Fruit fly (Drosophila melanogaster) whole organism, embryonic: ENCODE data around the gene Arp3.

Experiments
- Ada2b ChIP-seq: fragments of 200-800 bp; sonication (Bioruptor generic); IDR thresholded peaks from 2 replicates; pipeline ENCODE4 v1.3.6; 2022; ENCODE audit warnings: missing biosample characterization, missing genetic modification characterization
- Antp ChIP-seq: fragments of 200-800 bp; sonication (Bioruptor generic); optimal IDR thresholded peaks from 3 replicates; lab custom pipeline; 2016; ENCODE audit warnings: missing biosample characterization, missing genetic modification characterization
- Atf-2 ChIP-seq: fragments of 200-800 bp; sonication (Bioruptor generic); optimal IDR thresholded peaks from 2 replicates; lab custom pipeline; 2016; ENCODE audit warnings: missing biosample characterization, missing genetic modification characterization
- Atf6 ChIP-seq: fragments of 200-800 bp; sonication (Bioruptor generic); IDR thresholded peaks from 2 replicates; pipeline ENCODE4 v1.3.6; 2022; ENCODE audit warnings: missing biosample characterization, missing genetic modification characterization
- Awh ChIP-seq: fragments of 200-800 bp; sonication (Bioruptor generic); IDR thresholded peaks from 2 replicates; pipeline ENCODE4, ENCODE4 v1.3.6; 2022; ENCODE audit warnings: missing biosample characterization, missing genetic modification characterization
- CG1024 ChIP-seq: fragments of 200-800 bp; sonication (Bioruptor generic); IDR thresholded peaks from 2 replicates; pipeline ENCODE4 v1.3.6; 2022; ENCODE audit warnings: missing biosample characterization, missing genetic modification characterization
- CG10654 ChIP-seq: fragments of 200-800 bp; sonication (Bioruptor generic); optimal IDR thresholded peaks from 2 replicates; lab custom pipeline; 2016; ENCODE audit warnings: missing biosample characterization, missing genetic modification characterization
- CG12299 ChIP-seq: fragments of 200-800 bp; sonication (Bioruptor generic); optimal IDR thresholded peaks from 2 replicates; lab custom pipeline; 2018; ENCODE audit warnings: missing biosample characterization, mild to moderate bottlenecking, missing genetic modification characterization
- CG12744 ChIP-seq: fragments of 200-800 bp; sonication (Bioruptor generic); optimal IDR thresholded peaks from 2 replicates; lab custom pipeline; 2016; ENCODE audit warnings: missing biosample characterization, missing genetic modification characterization
- CG12769 ChIP-seq: fragments of 200-800 bp; sonication (Bioruptor generic); optimal IDR thresholded peaks from 2 replicates; lab custom pipeline; 2019; ENCODE audit warnings: missing biosample characterization, mild to moderate bottlenecking, missing genetic modification characterization, moderate library complexity
- CG13894 ChIP-seq: fragments of 200-800 bp; sonication (Bioruptor generic); optimal IDR thresholded peaks from 3 replicates; lab custom pipeline; 2018; ENCODE audit warnings: missing biosample characterization, mild to moderate bottlenecking, missing genetic modification characterization, moderate library complexity
- CG15073 ChIP-seq: fragments of 200-800 bp; sonication (Bioruptor generic); optimal IDR thresholded peaks from 2 replicates; lab custom pipeline; 2016; ENCODE audit warnings: missing biosample characterization, missing genetic modification characterization
- CG1529 ChIP-seq: fragments of 200-800 bp; sonication (Bioruptor generic); optimal IDR thresholded peaks from 3 replicates; lab custom pipeline; 2018; ENCODE audit warnings: missing biosample characterization, missing genetic modification characterization
- CG17186 ChIP-seq: fragments of 200-800 bp; sonication (Bioruptor generic); optimal IDR thresholded peaks from 3 replicates; lab custom pipeline; 2017; ENCODE audit warnings: missing biosample characterization, missing genetic modification reagents, missing genetic modification characterization
- CG17568 ChIP-seq: fragments of 200-800 bp; sonication (Bioruptor generic); optimal IDR thresholded peaks from 2 replicates; lab custom pipeline; 2018; ENCODE audit warnings: missing biosample characterization, mild to moderate bottlenecking, missing genetic modification characterization, moderate library complexity
- CG18011 ChIP-seq: fragments of 200-800 bp; sonication (Bioruptor generic); optimal IDR thresholded peaks from 2 replicates; lab custom pipeline; 2017; ENCODE audit warnings: missing biosample characterization, missing genetic modification characterization, mild to moderate bottlenecking, moderate library complexity, missing genotype
- CG18262 ChIP-seq: fragments of 200-800 bp; optimal IDR thresholded peaks from 3 replicates; lab custom pipeline; 2019; ENCODE audit warnings: missing biosample characterization, mild to moderate bottlenecking, missing genetic modification characterization, moderate library complexity
- CG18599 ChIP-seq: fragments of 200-800 bp; sonication (Bioruptor generic); optimal IDR thresholded peaks from 3 replicates; lab custom pipeline; 2017; ENCODE audit warnings: missing biosample characterization, missing genetic modification characterization, mild to moderate bottlenecking, moderate library complexity, missing genetic modification reagents
- CG2678 ChIP-seq: fragments of 200-800 bp; sonication (Bioruptor generic); optimal IDR thresholded peaks from 3 replicates; lab custom pipeline; 2019; ENCODE audit warnings: missing biosample characterization, mild to moderate bottlenecking, missing genetic modification characterization, moderate library complexity
- CG31388 ChIP-seq: fragments of 200-800 bp; sonication (Bioruptor generic); optimal IDR thresholded peaks from 2 replicates; lab custom pipeline; 2016; ENCODE audit warnings: missing biosample characterization, missing genetic modification characterization
- CG32767 ChIP-seq: fragments of 200-800 bp; sonication (Bioruptor generic); IDR thresholded peaks from 2 replicates; pipeline ENCODE4 v1.3.6; 2022; ENCODE audit warnings: missing biosample characterization, missing genetic modification characterization
- CG34224 ChIP-seq: fragments of 200-800 bp; sonication (Bioruptor generic); IDR thresholded peaks from 3 replicates; pipeline ENCODE4 v1.3.6; 2022; ENCODE audit warnings: missing biosample characterization, missing genetic modification characterization; ENCODE audit not compliant: partially characterized antibody
- CG34422 ChIP-seq: fragments of 200-800 bp; sonication (Bioruptor generic); IDR thresholded peaks from 3 replicates; pipeline ENCODE4 v1.3.6; 2022; ENCODE audit warnings: missing biosample characterization, missing genetic modification characterization
- CG3838 ChIP-seq: fragments of 200-800 bp; sonication (Bioruptor generic); optimal IDR thresholded peaks from 3 replicates; lab custom pipeline; 2016; ENCODE audit warnings: missing biosample characterization, missing genetic modification characterization
- CG5245 ChIP-seq: fragments of 200-800 bp; sonication (Bioruptor generic); optimal IDR thresholded peaks from 3 replicates; lab custom pipeline; 2016; ENCODE audit warnings: missing biosample characterization, missing genetic modification characterization
- CG5953 ChIP-seq: fragments of 200-800 bp; sonication (Bioruptor generic); IDR thresholded peaks from 2 replicates; pipeline ENCODE4 v1.3.6; 2022; ENCODE audit warnings: missing biosample characterization, missing genetic modification characterization
- CG6791 ChIP-seq: fragments of 200-800 bp; sonication (Bioruptor generic); IDR thresholded peaks from 3 replicates; pipeline ENCODE4 v1.3.6; 2022; ENCODE audit warnings: missing biosample characterization, missing genetic modification characterization; ENCODE audit not compliant: partially characterized antibody
- CG7839 ChIP-seq: fragments of 200-800 bp; sonication (Bioruptor generic); optimal IDR thresholded peaks from 3 replicates; lab custom pipeline; 2018; ENCODE audit warnings: missing biosample characterization, mild to moderate bottlenecking, missing genetic modification characterization, moderate library complexity
- CG8944 ChIP-seq: fragments of 200-800 bp; sonication (Bioruptor generic); optimal IDR thresholded peaks from 3 replicates; lab custom pipeline; 2016; ENCODE audit warnings: missing biosample characterization, missing genetic modification characterization
- CG9817 ChIP-seq: fragments of 200-800 bp; sonication (Bioruptor generic); optimal IDR thresholded peaks from 2 replicates; lab custom pipeline; 2018; ENCODE audit warnings: missing biosample characterization, mild to moderate bottlenecking, missing genetic modification characterization, moderate library complexity
- Camta ChIP-seq: fragments of 200-800 bp; sonication (Bioruptor generic); optimal IDR thresholded peaks from 2 replicates; lab custom pipeline; 2016; ENCODE audit warnings: missing biosample characterization, missing genetic modification characterization
- ERR ChIP-seq: fragments of 200-800 bp; sonication (Bioruptor generic); optimal IDR thresholded peaks from 2 replicates; lab custom pipeline; 2016; ENCODE audit warnings: missing biosample characterization, missing genetic modification characterization
- Hand ChIP-seq: fragments of 200-800 bp; sonication (Bioruptor generic); optimal IDR thresholded peaks from 2 replicates; lab custom pipeline; 2017; ENCODE audit warnings: mild to moderate bottlenecking, missing biosample characterization, missing genetic modification reagents, missing genetic modification characterization
- Meics ChIP-seq: fragments of 200-800 bp; sonication (Bioruptor generic); optimal IDR thresholded peaks from 2 replicates; lab custom pipeline; 2017; ENCODE audit warnings: missing biosample characterization, mild to moderate bottlenecking, missing genetic modification characterization
- Opbp ChIP-seq: fragments of 200-800 bp; sonication (Bioruptor generic); IDR thresholded peaks from 3 replicates; pipeline ENCODE4 v1.3.6; 2022; ENCODE audit warnings: missing biosample characterization, missing genetic modification characterization; ENCODE audit not compliant: partially characterized antibody
- Rfx ChIP-seq: fragments of 200-800 bp; sonication (Bioruptor generic); IDR thresholded peaks from 2 replicates; pipeline ENCODE4 v1.3.6; 2022; ENCODE audit warnings: missing biosample characterization, missing genetic modification characterization
- al ChIP-seq: fragments of 200-800 bp; sonication (Bioruptor generic); IDR thresholded peaks from 2 replicates; pipeline ENCODE4 v1.3.6; 2022; ENCODE audit warnings: missing biosample characterization, missing genetic modification characterization
- ara ChIP-seq: fragments of 200-800 bp; sonication (Bioruptor generic); IDR thresholded peaks from 2 replicates; pipeline ENCODE4 v1.3.6; 2022; ENCODE audit warnings: missing biosample characterization, missing genetic modification characterization
- chn ChIP-seq: fragments of 200-800 bp; sonication (Bioruptor generic); optimal IDR thresholded peaks from 2 replicates; lab custom pipeline; 2016; ENCODE audit warnings: missing biosample characterization, missing genetic modification characterization
- exex ChIP-seq: fragments of 200-800 bp; sonication (Bioruptor generic); optimal IDR thresholded peaks from 4 replicates; lab custom pipeline; 2018; ENCODE audit warnings: missing biosample characterization, mild to moderate bottlenecking, missing genetic modification characterization, moderate library complexity
- fd3F ChIP-seq: fragments of 200-800 bp; sonication (Bioruptor generic); optimal IDR thresholded peaks from 2 replicates; lab custom pipeline; 2018; ENCODE audit warnings: missing biosample characterization, mild to moderate bottlenecking, missing genetic modification characterization, moderate library complexity
- p53 ChIP-seq: fragments of 200-800 bp; sonication (Bioruptor generic); optimal IDR thresholded peaks from 2 replicates; lab custom pipeline; 2016; ENCODE audit warnings: missing biosample characterization, missing genetic modification characterization
- pan ChIP-seq, 4 experiments: fragments of >200 bp in 3 of 4; fragments of 200-800 bp in 1 of 4; sonication (Bioruptor generic) in 1 of 4; optimal IDR thresholded peaks in 3 of 4; IDR thresholded peaks in 1 of 4; 2 replicates each; pipeline versions ENCODE4 v1.3.6 to Lab custom; 2017 to 2022; ENCODE audit warnings: missing biosample characterization in 2 of 4, missing genetic modification characterization in 2 of 4, mixed read lengths in 1 of 4
- pfk ChIP-seq: fragments of 200-800 bp; sonication (Bioruptor generic); optimal IDR thresholded peaks from 2 replicates; lab custom pipeline; 2018; ENCODE audit warnings: missing biosample characterization, mild to moderate bottlenecking, missing genetic modification characterization, moderate library complexity
- psq ChIP-seq: fragments of 200-800 bp; sonication (Bioruptor generic); optimal IDR thresholded peaks from 2 replicates; lab custom pipeline; 2017; ENCODE audit warnings: missing biosample characterization, missing genetic modification characterization
- pzg ChIP-seq: fragments of 200-800 bp; sonication (Bioruptor generic); optimal IDR thresholded peaks from 3 replicates; lab custom pipeline; 2018; ENCODE audit warnings: missing biosample characterization, mild to moderate bottlenecking, missing genetic modification characterization, moderate library complexity
- sd ChIP-seq: fragments of 200-800 bp; sonication (Bioruptor generic); optimal IDR thresholded peaks from 3 replicates; lab custom pipeline; 2018; ENCODE audit warnings: missing biosample characterization, mild to moderate bottlenecking, missing genetic modification characterization, moderate library complexity
- sim ChIP-seq: fragments of 200-800 bp; sonication (Bioruptor generic); IDR thresholded peaks from 2 replicates; pipeline ENCODE4 v1.3.6; 2022; ENCODE audit warnings: missing biosample characterization, missing genetic modification characterization
- unc-4 ChIP-seq: fragments of 200-800 bp; sonication (Bioruptor generic); IDR thresholded peaks from 2 replicates; pipeline ENCODE4 v1.3.6; 2022; ENCODE audit warnings: missing biosample characterization, missing genetic modification characterization; ENCODE audit not compliant: partially characterized antibody
- wdn ChIP-seq: fragments of 200-800 bp; sonication (Bioruptor generic); IDR thresholded peaks from 2 replicates; pipeline ENCODE4 v1.3.6; 2022; ENCODE audit warnings: missing biosample characterization, missing genetic modification characterization
- zfh1 ChIP-seq: fragments of 200-800 bp; sonication (Bioruptor generic); IDR thresholded peaks from 3 replicates; pipeline ENCODE4 v1.3.6; 2022; ENCODE audit warnings: missing biosample characterization, missing genetic modification characterization

Gene Arp3

DNA sequence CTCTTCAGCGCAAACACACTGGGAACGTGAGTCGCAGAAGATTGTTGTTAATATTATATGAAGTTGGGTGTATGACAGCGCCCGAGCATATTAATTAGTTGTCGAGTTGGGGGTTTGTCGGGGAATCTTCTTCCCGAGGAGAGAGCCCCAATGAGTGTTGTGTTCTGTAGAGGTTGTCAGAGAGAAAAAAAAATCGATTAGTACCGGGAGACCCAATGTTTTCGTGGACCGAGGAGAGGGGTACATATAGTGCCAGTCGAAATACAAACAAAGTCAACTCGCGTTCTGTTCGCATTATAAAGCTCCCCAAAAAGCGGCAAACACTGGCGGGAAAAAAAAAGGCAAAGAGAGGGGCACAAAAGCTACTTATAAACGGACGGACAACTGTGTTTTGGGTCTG is 41.8 kb downstream of the Arp3 start (continued):
- TF ChIP-seq psq (GFP tag; lab: Kevin White, UChicago) (no peak), ara (GFP tag; lab: Robert Waterston, UW) (no peak), CG7839 (tag; lab: Kevin White, UChicago) (no peak), ERR (GFP tag; lab: Kevin White, UChicago) (no peak), CG1024 (GFP tag; lab: Robert Waterston, UW) (no peak), unc-4 (GFP tag; lab: Robert Waterston, UW) (no peak), pfk (GFP tag; lab: Kevin White, UChicago) (no peak), chn (no peak), wdn (GFP tag; lab: Robert Waterston, UW) (no peak), CG12769 (peak; percentile 36), CG3838 (no peak), Atf-2 (GFP tag; lab: Kevin White, UChicago) (no peak), CG18011 (GFP tag; lab: Kevin White, UChicago) (peak; percentile 60), CG5953 (GFP tag; lab: Robert Waterston, UW) (no peak), pzg (GFP tag; lab: Kevin White, UChicago) (no peak), Atf6 (GFP tag; lab: Robert Waterston, UW) (peak; percentile 40; the same call in 1 of the 2 replicates), Rfx (GFP tag; lab: Robert Waterston, UW) (peak; percentile 44; the same call in 1 of the 2 replicates), CG6791 (GFP tag; lab: Robert Waterston, UW) (no peak), CG12299 (no peak), CG1529 (no peak), al (no peak), sim (GFP tag; lab: Robert Waterston, UW) (no peak), CG32767 (GFP tag; lab: Robert Waterston, UW) (no peak), CG18599 (GFP tag; lab: Kevin White, UChicago) (no peak), Meics (GFP tag; lab: Kevin White, UChicago) (no peak), Camta (no peak), CG15073 (peak; percentile 23), CG12744 (no peak), Ada2b (GFP tag; lab: Robert Waterston, UW) (no peak), Awh (GFP tag; lab: Robert Waterston, UW) (no peak), CG31388 (GFP tag; lab: Kevin White, UChicago) (no peak), CG8944 (GFP tag; lab: Kevin White, UChicago) (no peak), zfh1 (GFP tag; lab: Robert Waterston, UW) (no peak), exex (tag; lab: Kevin White, UChicago) (no peak), Opbp (no peak), CG5245 (GFP tag; lab: Kevin White, UChicago) (no peak), pan (optimal IDR thresholded peaks at IDR 0.05; lab: Kevin White, UChicago) (no peak), pan (GFP tag; optimal IDR thresholded peaks at IDR 0.05 in 1 of 2, IDR thresholded peaks at IDR 0.05 in 1 of 2) (no peak), fd3F (GFP tag; lab: Kevin White, UChicago) (no peak), Hand (GFP tag; lab: Kevin White, UChicago) (no peak), CG13894 (tag; lab: Kevin White, UChicago) (peak; percentile 91), CG2678 (no peak), p53 (GFP tag; lab: Kevin White, UChicago) (no peak), Antp (GFP tag; lab: Kevin White, UChicago) (no peak), CG17186 (GFP tag; lab: Kevin White, UChicago) (no peak), CG34422 (GFP tag; lab: Robert Waterston, UW) (no peak), sd (no peak), CG18262 (tag; lab: Kevin White, UChicago) (no peak), CG10654 (no peak), CG34224 (GFP tag; lab: Robert Waterston, UW) (no peak), CG9817 (no peak), CG17568 (GFP tag; lab: Kevin White, UChicago) (no peak)
